Fruit fly (Drosophila melanogaster) whole organism, prepupa: ENCODE results near the gene CG34169.

Experiments used
- CG11294 ChIP-seq: fragments of 200-800 bp; sonication (Bioruptor generic); IDR thresholded peaks from 2 replicates; pipeline ENCODE4 v1.3.6; 2022; ENCODE audit warnings: missing biosample characterization, missing genetic modification characterization
- CG15336 ChIP-seq: fragments of 200-800 bp; sonication (Bioruptor generic); IDR thresholded peaks from 2 replicates; pipeline ENCODE4 v1.3.6; 2022; ENCODE audit warnings: missing biosample characterization, missing genetic modification characterization
- CG1621 ChIP-seq: fragments of 200-800 bp; sonication (Bioruptor generic); optimal IDR thresholded peaks from 3 replicates; lab custom pipeline; 2018; ENCODE audit warnings: missing biosample characterization, mild to moderate bottlenecking, missing genetic modification characterization
- CG31627 ChIP-seq: fragments of 200-800 bp; sonication (Bioruptor generic); optimal IDR thresholded peaks from 3 replicates; lab custom pipeline; 2016; ENCODE audit warnings: missing biosample characterization, missing genetic modification characterization
- CG32006 ChIP-seq: fragments of 200-800 bp; sonication (Bioruptor generic); optimal IDR thresholded peaks from 3 replicates; lab custom pipeline; 2017; ENCODE audit warnings: missing biosample characterization, mild to moderate bottlenecking, missing genetic modification characterization
- CG4318 ChIP-seq: fragments of 200-800 bp; sonication (Bioruptor generic); optimal IDR thresholded peaks from 3 replicates; lab custom pipeline; 2017; ENCODE audit warnings: missing biosample characterization, mild to moderate bottlenecking, missing genetic modification characterization
- CG6276 ChIP-seq: fragments of 200-800 bp; sonication (Bioruptor generic); optimal IDR thresholded peaks from 2 replicates; lab custom pipeline; 2017; ENCODE audit warnings: missing biosample characterization, mild to moderate bottlenecking, missing genetic modification characterization
- CG6792 ChIP-seq: fragments of 200-800 bp; sonication (Bioruptor generic); optimal IDR thresholded peaks from 3 replicates; lab custom pipeline; 2016; ENCODE audit warnings: missing biosample characterization, missing genetic modification characterization
- CG6854 ChIP-seq: fragments of 200-800 bp; sonication (Bioruptor generic); optimal IDR thresholded peaks from 2 replicates; lab custom pipeline; 2017; ENCODE audit warnings: missing biosample characterization, mild to moderate bottlenecking, missing genetic modification characterization
- CG7368 ChIP-seq: fragments of 200-800 bp; sonication (Bioruptor generic); optimal IDR thresholded peaks from 3 replicates; lab custom pipeline; 2016; ENCODE audit warnings: missing biosample characterization, missing genetic modification characterization
- CG8119 ChIP-seq: fragments of 200-800 bp; sonication (Bioruptor generic); IDR thresholded peaks from 3 replicates; pipeline ENCODE4 v1.3.6; 2022; ENCODE audit warnings: missing biosample characterization, missing genetic modification characterization
- CG8319 ChIP-seq: fragments of 200-800 bp; sonication (Bioruptor generic); optimal IDR thresholded peaks from 3 replicates; lab custom pipeline; 2016; ENCODE audit warnings: missing biosample characterization, missing genetic modification characterization
- CG8632 ChIP-seq: fragments of 200-800 bp; sonication (Bioruptor generic); optimal IDR thresholded peaks from 3 replicates; lab custom pipeline; 2016; ENCODE audit warnings: missing biosample characterization, missing genetic modification characterization
- CG9139 ChIP-seq: fragments of 200-800 bp; sonication (Bioruptor generic); optimal IDR thresholded peaks from 3 replicates; lab custom pipeline; 2017; ENCODE audit warnings: missing biosample characterization, mild to moderate bottlenecking, missing genetic modification characterization
- Eip93F ChIP-seq: fragments of 200-800 bp; sonication (Bioruptor generic); optimal IDR thresholded peaks from 2 replicates; lab custom pipeline; 2016; ENCODE audit warnings: missing biosample characterization, mild to moderate bottlenecking, missing genetic modification characterization
- Ets96B ChIP-seq: fragments of 200-800 bp; optimal IDR thresholded peaks from 2 replicates; lab custom pipeline; 2019; ENCODE audit warnings: missing biosample characterization, mild to moderate bottlenecking, missing genetic modification characterization, moderate library complexity
- Gug ChIP-seq: fragments of 200-800 bp; sonication (Bioruptor generic); IDR thresholded peaks from 2 replicates; pipeline ENCODE4 v1.3.6; 2022; ENCODE audit warnings: missing biosample characterization, missing genetic modification characterization
- Hr38 ChIP-seq: sonication (Bioruptor generic); optimal IDR thresholded peaks from 2 replicates; lab custom pipeline; 2016; ENCODE audit warnings: missing biosample characterization, missing genetic modification characterization
- Hr39 ChIP-seq: fragments of 200-800 bp; sonication (Bioruptor generic); optimal IDR thresholded peaks from 2 replicates; lab custom pipeline; 2016; ENCODE audit warnings: missing biosample characterization, missing genetic modification characterization
- OdsH ChIP-seq: fragments of 200-800 bp; sonication (Bioruptor generic); optimal IDR thresholded peaks from 3 replicates; lab custom pipeline; 2016; ENCODE audit warnings: missing biosample characterization, missing genetic modification characterization
- Smox ChIP-seq: fragments of 200-800 bp; sonication (Bioruptor generic); optimal IDR thresholded peaks from 3 replicates; lab custom pipeline; 2016; ENCODE audit warnings: missing biosample characterization, missing genetic modification characterization
- Sox102F ChIP-seq: fragments of 200-800 bp; sonication (Bioruptor generic); optimal IDR thresholded peaks from 2 replicates; lab custom pipeline; 2016; ENCODE audit warnings: missing biosample characterization, mild to moderate bottlenecking, missing genetic modification characterization
- Sox14 ChIP-seq: fragments of 200-800 bp; sonication (Bioruptor generic); optimal IDR thresholded peaks from 3 replicates; lab custom pipeline; 2016; ENCODE audit warnings: missing biosample characterization, missing genetic modification characterization
- Sox15 ChIP-seq: fragments of 200-800 bp; sonication (Bioruptor generic); optimal IDR thresholded peaks from 3 replicates; lab custom pipeline; 2016; ENCODE audit warnings: missing biosample characterization, missing genetic modification characterization
- dac ChIP-seq: fragments of 200-800 bp; sonication (Bioruptor generic); optimal IDR thresholded peaks from 2 replicates; lab custom pipeline; 2017; ENCODE audit warnings: missing biosample characterization, mild to moderate bottlenecking, missing genetic modification characterization
- dsx ChIP-seq: fragments of 200-800 bp; optimal IDR thresholded peaks from 3 replicates; lab custom pipeline; 2019; ENCODE audit warnings: missing biosample characterization, mild to moderate bottlenecking, missing genetic modification characterization, moderate library complexity; ENCODE audit not compliant: poor library complexity, severe bottlenecking
- fd59A ChIP-seq: fragments of 200-800 bp; sonication (Bioruptor generic); optimal IDR thresholded peaks from 2 replicates; lab custom pipeline; 2017; ENCODE audit warnings: missing biosample characterization, mild to moderate bottlenecking, missing genetic modification characterization, missing genetic modification reagents
- fkh ChIP-seq: fragments of 200-800 bp; sonication (Bioruptor generic); optimal IDR thresholded peaks from 3 replicates; lab custom pipeline; 2017; ENCODE audit warnings: missing biosample characterization, mild to moderate bottlenecking, missing genetic modification characterization, moderate library complexity
- lz ChIP-seq: fragments of 200-800 bp; sonication (Bioruptor generic); optimal IDR thresholded peaks from 3 replicates; lab custom pipeline; 2016; ENCODE audit warnings: missing biosample characterization, missing genetic modification characterization
- pdm3 ChIP-seq: fragments of 200-800 bp; sonication (Bioruptor generic); optimal IDR thresholded peaks from 3 replicates; lab custom pipeline; 2016; ENCODE audit warnings: missing biosample characterization, missing genetic modification characterization
- salr ChIP-seq, 2 experiments: fragments of 200-800 bp; sonication (Bioruptor generic); optimal IDR thresholded peaks; 3 replicates each; lab custom pipeline; 2016 to 2018; ENCODE audit warnings: missing biosample characterization in 2 of 2, missing genetic modification characterization in 2 of 2, mild to moderate bottlenecking in 1 of 2
- svp ChIP-seq: fragments of 200-800 bp; sonication (Bioruptor generic); peaks from one replicate; lab custom pipeline; 2016; ENCODE audit warnings: missing biosample characterization, missing genetic modification characterization

CG34169 gene

DNA sequence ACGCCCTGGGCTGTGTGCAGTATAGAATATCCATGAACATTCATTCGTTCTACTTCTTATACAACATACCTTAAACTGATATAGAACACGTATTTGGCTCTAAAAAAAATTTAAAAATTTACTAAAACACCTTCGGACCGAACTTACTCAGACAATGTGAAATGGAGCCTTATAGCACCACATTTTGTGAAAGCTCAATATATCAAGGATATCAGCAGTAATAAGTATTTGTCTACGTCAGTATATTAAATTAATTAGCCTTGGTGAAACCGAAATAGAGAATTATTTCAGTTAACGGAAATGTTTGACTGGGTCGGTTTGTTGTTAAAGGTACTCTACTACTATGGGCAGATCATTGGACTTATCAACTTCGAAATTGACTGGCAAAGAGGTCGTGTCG lies 3.0 kb downstream of the CG34169 start, which contains the start of gene Gr36a:
Gene Gr36a (plus strand): TSS at position 301 of the 400 bp plus-strand sequence.
- TF ChIP-seq svp (peak; percentile 13), OdsH (GFP tag; lab: Kevin White, UChicago) (no peak)

DNA sequence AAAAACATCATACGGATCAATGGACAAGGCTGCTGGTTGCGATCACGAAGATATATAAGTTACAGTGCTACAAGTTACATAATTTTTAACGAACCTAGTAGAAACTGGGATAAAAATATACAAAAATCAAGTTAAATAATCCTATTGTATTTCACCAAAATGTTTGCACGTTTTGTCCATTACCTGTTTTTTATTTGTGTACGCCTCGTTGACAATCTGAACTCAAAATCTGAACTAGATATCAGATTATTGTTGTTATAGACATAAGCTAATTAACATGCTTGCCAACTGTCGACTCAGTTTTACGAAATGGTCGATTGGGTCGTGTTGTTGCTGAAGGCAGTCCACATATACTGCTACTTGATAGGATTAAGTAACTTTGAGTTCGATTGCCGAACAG lies 5.2 kb downstream of the CG34169 start, which contains the start of gene Gr36b:
Gene Gr36b (plus strand): TSS at position 301 of the 400 bp plus-strand sequence.
- TF ChIP-seq CG15336 (GFP tag; lab: Robert Waterston, UW), result no peak
- no peak for TF ChIP-seq CG4318
- no peak for TF ChIP-seq CG8632
- TF ChIP-seq Sox14 (GFP tag; lab: Kevin White, UChicago), result no peak
- no peak for TF ChIP-seq CG1621
- TF ChIP-seq svp, result no peak

DNA sequence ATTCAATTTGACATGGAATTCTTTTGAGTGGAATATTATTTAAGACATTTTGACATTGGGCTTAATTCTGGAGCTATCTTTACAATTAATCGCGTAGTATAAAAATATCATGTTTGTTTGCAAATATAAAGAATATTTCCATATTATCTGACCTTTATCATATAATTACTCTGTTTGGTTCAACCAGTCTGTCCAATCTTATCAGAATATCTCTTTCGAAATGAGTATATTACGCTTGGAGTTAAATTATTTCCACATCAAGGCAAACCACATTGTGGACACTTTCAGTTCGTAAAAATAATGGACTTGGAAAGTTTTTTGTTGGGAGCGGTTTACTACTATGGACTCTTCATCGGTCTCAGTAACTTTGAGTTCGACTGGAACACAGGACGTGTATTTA lies 6.8 kb downstream of the CG34169 start, which contains the start of gene Gr36c:
Gene Gr36c (plus strand): TSS at position 301 of the 400 bp plus-strand sequence.
- TF ChIP-seq CG9139 (GFP tag; lab: Kevin White, UChicago) (no peak), Hr39 (GFP tag; lab: Kevin White, UChicago) (no peak), fd59A (no peak), Smox (no peak), CG7368 (no peak), Gug (GFP tag; lab: Robert Waterston, UW) (no peak), fkh (GFP tag; lab: Kevin White, UChicago) (no peak), CG6276 (GFP tag; lab: Kevin White, UChicago) (no peak), CG6854 (GFP tag; lab: Kevin White, UChicago) (no peak), Ets96B (tag; lab: Kevin White, UChicago) (no peak), Eip93F (GFP tag; lab: Kevin White, UChicago) (no peak), Sox102F (no peak), CG15336 (GFP tag; lab: Robert Waterston, UW) (no peak), CG31627 (GFP tag; lab: Kevin White, UChicago) (no peak), CG32006 (GFP tag; lab: Kevin White, UChicago) (no peak), Hr38 (no peak)

DNA sequence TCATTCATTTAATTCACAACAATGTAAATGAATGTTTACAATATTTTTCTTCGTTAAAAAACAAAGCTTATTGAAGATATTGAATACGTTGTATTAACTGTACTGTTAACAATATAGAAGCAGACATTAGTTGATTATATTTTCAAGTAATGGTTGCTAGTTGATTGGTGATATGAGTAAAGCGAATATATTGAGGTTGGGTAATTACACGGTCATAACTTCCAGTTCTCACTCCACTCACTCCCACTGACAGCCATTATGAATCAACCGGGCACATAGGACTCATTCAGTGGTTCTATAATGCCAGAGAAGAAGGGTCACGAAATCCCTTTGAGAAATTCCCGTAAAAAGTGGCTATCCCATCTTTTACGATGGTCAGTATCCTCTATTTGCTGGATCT lies 8.4 kb downstream of the CG34169 start, which contains the start of gene Grl36a:
Gene Grl36a (plus strand): TSS at position 301 of the 400 bp plus-strand sequence.
- peak; percentile 11 for TF ChIP-seq svp
- no peak for TF ChIP-seq lz (GFP tag; lab: Kevin White, UChicago)

DNA sequence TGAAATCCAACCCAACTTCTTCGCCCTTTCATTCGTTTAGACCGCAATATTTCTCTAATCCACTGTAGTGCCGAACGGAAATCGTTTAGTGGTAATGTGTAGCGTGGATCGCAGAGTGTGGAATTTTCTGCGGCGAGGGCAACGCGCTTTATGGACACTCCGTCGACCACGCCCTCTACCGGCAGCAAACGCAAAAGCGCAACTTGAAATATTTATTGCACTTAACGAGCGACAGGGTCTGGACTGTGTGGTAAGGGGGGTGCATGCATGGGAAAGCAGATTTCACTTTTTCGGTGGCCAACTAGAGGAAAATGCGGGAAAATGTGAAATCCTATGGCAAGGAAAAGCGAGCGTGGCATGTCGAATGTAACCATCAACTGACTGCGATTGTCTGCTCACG lies 21.9 kb downstream of the CG34169 start:
- no peak for TF ChIP-seq Sox102F
- no peak for TF ChIP-seq salr (GFP tag; optimal IDR thresholded peaks at IDR 0.05; lab: Kevin White, UChicago)
- no peak for TF ChIP-seq Hr39 (GFP tag; lab: Kevin White, UChicago)
- no peak for TF ChIP-seq dsx (GFP tag; lab: Kevin White, UChicago)
- no peak for TF ChIP-seq pdm3
- no peak for TF ChIP-seq dac (GFP tag; lab: Kevin White, UChicago)
- TF ChIP-seq Hr38, result no peak
- no peak for TF ChIP-seq CG1621
- no peak for TF ChIP-seq OdsH (GFP tag; lab: Kevin White, UChicago)
- no peak for TF ChIP-seq CG8119
- TF ChIP-seq CG6792, result no peak
- TF ChIP-seq Gug (GFP tag; lab: Robert Waterston, UW), result no peak
- TF ChIP-seq CG11294 (GFP tag; lab: Robert Waterston, UW), result no peak
- TF ChIP-seq CG8319 (GFP tag; lab: Kevin White, UChicago), result no peak
- TF ChIP-seq CG9139 (GFP tag; lab: Kevin White, UChicago), result no peak
- TF ChIP-seq CG32006 (GFP tag; lab: Kevin White, UChicago), result no peak
- no peak for TF ChIP-seq CG15336 (GFP tag; lab: Robert Waterston, UW)
- TF ChIP-seq Sox15, result no peak
- TF ChIP-seq fkh (GFP tag; lab: Kevin White, UChicago), result no peak
- TF ChIP-seq CG6854 (GFP tag; lab: Kevin White, UChicago), result no peak
- TF ChIP-seq, all 60 proteins: peak for 0
